Worm (Caenorhabditis elegans): ENCODE results near the gene C30F2.2.

DNA sequence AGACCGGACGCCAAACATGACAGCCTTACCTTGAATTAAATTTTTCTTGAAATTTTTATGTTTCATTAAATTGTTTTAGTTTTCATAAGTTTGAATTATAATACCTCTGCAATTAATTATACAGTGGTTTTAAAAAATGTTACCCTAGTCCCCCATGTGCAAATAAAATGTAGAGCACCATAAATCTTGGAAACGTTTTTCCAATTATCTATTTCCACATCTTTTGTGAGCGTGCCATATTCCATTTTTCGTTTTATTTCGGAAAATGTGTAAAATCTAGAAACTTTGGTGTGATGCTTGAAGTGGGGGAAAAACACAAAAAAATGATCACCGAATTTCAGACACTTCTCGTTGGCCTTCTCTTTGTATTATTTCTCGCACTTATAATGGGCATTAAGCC, 37.6 kb upstream of the C30F2.2 start:
- no peak for TF ChIP-seq jun-1 (tag; optimal IDR thresholded peaks at IDR 0.05)
- no peak for TF ChIP-seq nhr-90 (tag; optimal IDR thresholded peaks at IDR 0.05; ENCODE audit: poor library complexity)
- TF ChIP-seq ces-1 (GFP tag; optimal IDR thresholded peaks at IDR 0.05), result no peak
- TF ChIP-seq rnt-1 (tag; optimal IDR thresholded peaks at IDR 0.05), result no peak
- no peak for TF ChIP-seq unc-30 (tag; optimal IDR thresholded peaks at IDR 0.05)
- TF ChIP-seq lin-13 (GFP tag; optimal IDR thresholded peaks at IDR 0.05), result no peak
- TF ChIP-seq C16A3.4 (tag; optimal IDR thresholded peaks at IDR 0.05), result no peak
- TF ChIP-seq egl-27 (tag; optimal IDR thresholded peaks at IDR 0.05), result no peak
